Worm (Caenorhabditis elegans): ENCODE results near the gene mat-2.

ce11 chrII:11064191-11064695 lies 48.3 kb upstream of the mat-2 start:
- TF ChIP-seq ceh-9 (tag; optimal IDR thresholded peaks at IDR 0.05) (no peak), pros-1 (tag; optimal IDR thresholded peaks at IDR 0.05) (no peak), nfya-1 (tag; optimal IDR thresholded peaks at IDR 0.05) (no peak), unc-3 (GFP tag; conservative IDR thresholded peaks at IDR 0.05) (no peak), unc-3 (tag; optimal IDR thresholded peaks at IDR 0.05) (no peak), T23F11.4 (GFP tag; optimal IDR thresholded peaks at IDR 0.05) (no peak), pha-4 (tag; optimal IDR thresholded peaks at IDR 0.05) (no peak), che-1 (tag; optimal IDR thresholded peaks at IDR 0.05) (no peak), ceh-18 (tag; optimal IDR thresholded peaks at IDR 0.05) (no peak), nhr-11 (tag; optimal IDR thresholded peaks at IDR 0.05) (no peak)
